Worm (Caenorhabditis elegans) whole organism, mixed stage, embryonic: ENCODE measurements around the gene F58A3.3.
A peak's percentile ranks its signal among the peaks of the same experiment; 100 is the strongest.

ENCODE experiments used
- M03D4.4 ChIP-seq: sonication (generic microtip); optimal IDR thresholded peaks from 2 replicates; lab custom pipeline; 2017; ENCODE audit warnings: mild to moderate bottlenecking, missing genetic modification characterization, missing compliant biosample characterization
- bed-3 ChIP-seq: fragments of 200-800 bp; sonication (Bioruptor generic); optimal IDR thresholded peaks from 3 replicates; lab custom pipeline; 2018; ENCODE audit warnings: mild to moderate bottlenecking, missing genetic modification characterization, moderate library complexity, missing compliant biosample characterization
- blmp-1 ChIP-seq: fragments of 150-350 bp; optimal IDR thresholded peaks from 2 replicates; lab custom pipeline; 2014; ENCODE audit warnings: missing biosample characterization, missing genetic modification characterization
- ceh-39 ChIP-seq: fragments of 150-350 bp; optimal IDR thresholded peaks from 2 replicates; lab custom pipeline; 2014; ENCODE audit warnings: missing biosample characterization, missing genetic modification characterization
- ceh-43 ChIP-seq: fragments of 200-800 bp; sonication (Bioruptor generic); optimal IDR thresholded peaks from 2 replicates; lab custom pipeline; 2018; ENCODE audit warnings: mild to moderate bottlenecking, missing genetic modification characterization, moderate library complexity, missing compliant biosample characterization
- ceh-83 ChIP-seq: fragments of 200-800 bp; sonication (Bioruptor generic); optimal IDR thresholded peaks from 2 replicates; lab custom pipeline; 2018; ENCODE audit warnings: mild to moderate bottlenecking, missing genetic modification characterization, missing compliant biosample characterization
- ces-1 ChIP-seq: fragments of 150-350 bp; optimal IDR thresholded peaks from 2 replicates; lab custom pipeline; 2014; ENCODE audit warnings: missing biosample characterization, missing genetic modification reagents, missing genetic modification characterization
- cnd-1 ChIP-seq: fragments of 200-800 bp; sonication (Bioruptor generic); optimal IDR thresholded peaks from 2 replicates; lab custom pipeline; 2018; ENCODE audit warnings: mild to moderate bottlenecking, missing genetic modification characterization, missing compliant biosample characterization
- drap-1 ChIP-seq: fragments of 200-800 bp; sonication (Bioruptor generic); optimal IDR thresholded peaks from 3 replicates; lab custom pipeline; 2018; ENCODE audit warnings: mild to moderate bottlenecking, missing genetic modification characterization, missing compliant biosample characterization
- flh-1 ChIP-seq: fragments of 200-800 bp; sonication (Bioruptor generic); optimal IDR thresholded peaks from 2 replicates; lab custom pipeline; 2018; ENCODE audit warnings: mild to moderate bottlenecking, missing genetic modification characterization, moderate library complexity, missing compliant biosample characterization
- ham-2 ChIP-seq: fragments of 200-800 bp; sonication (Bioruptor generic); optimal IDR thresholded peaks from 2 replicates; lab custom pipeline; 2018; ENCODE audit warnings: mild to moderate bottlenecking, missing genetic modification characterization, missing compliant biosample characterization
- hlh-1 ChIP-seq: fragments of 150-350 bp; optimal IDR thresholded peaks from 2 replicates; lab custom pipeline; 2014; ENCODE audit warnings: missing biosample characterization, missing genetic modification reagents, missing genetic modification characterization
- lin-13 ChIP-seq: fragments of 150-350 bp; optimal IDR thresholded peaks from 2 replicates; lab custom pipeline; 2014; ENCODE audit warnings: missing biosample characterization, missing genetic modification characterization
- lin-32 ChIP-seq: fragments of 200-800 bp; sonication (Bioruptor generic); optimal IDR thresholded peaks from 2 replicates; lab custom pipeline; 2018; ENCODE audit warnings: mild to moderate bottlenecking, missing genetic modification characterization, missing compliant biosample characterization
- lsy-2 ChIP-seq: fragments of 150-350 bp; optimal IDR thresholded peaks from 2 replicates; lab custom pipeline; 2014; ENCODE audit warnings: missing biosample characterization, missing genetic modification characterization
- mab-5 ChIP-seq: fragments of 150-350 bp; optimal IDR thresholded peaks from 2 replicates; lab custom pipeline; 2014; ENCODE audit warnings: missing biosample characterization, missing genetic modification characterization
- mep-1 ChIP-seq: fragments of 150-350 bp; optimal IDR thresholded peaks from 2 replicates; lab custom pipeline; 2017; ENCODE audit warnings: missing biosample characterization, missing genetic modification reagents, missing genetic modification characterization, inconsistent platforms
- mls-2 ChIP-seq: sonication (generic microtip); optimal IDR thresholded peaks from 2 replicates; lab custom pipeline; 2016; ENCODE audit warnings: mild to moderate bottlenecking, missing genetic modification characterization, moderate library complexity, missing compliant biosample characterization
- nhr-2 ChIP-seq: fragments of 150-350 bp; optimal IDR thresholded peaks from 2 replicates; lab custom pipeline; 2014; ENCODE audit warnings: missing biosample characterization, missing genetic modification characterization
- nhr-237 ChIP-seq: fragments of 150-350 bp; optimal IDR thresholded peaks from 2 replicates; lab custom pipeline; 2014; ENCODE audit warnings: missing biosample characterization, missing genetic modification characterization
- nhr-28 ChIP-seq: fragments of 150-350 bp; optimal IDR thresholded peaks from 2 replicates; lab custom pipeline; 2014; ENCODE audit warnings: missing biosample characterization, missing genetic modification characterization
- pha-4 ChIP-seq: fragments of 150-350 bp; optimal IDR thresholded peaks from 2 replicates; lab custom pipeline; 2018; ENCODE audit warnings: missing biosample characterization, missing genetic modification reagents, missing genetic modification characterization
- sem-2 ChIP-seq: fragments of 200-800 bp; sonication (Bioruptor generic); optimal IDR thresholded peaks from 2 replicates; lab custom pipeline; 2018; ENCODE audit warnings: mild to moderate bottlenecking, missing genetic modification characterization, missing compliant biosample characterization
- snpc-4 ChIP-seq: fragments of 150-350 bp; optimal IDR thresholded peaks from 2 replicates; lab custom pipeline; 2014; ENCODE audit warnings: missing biosample characterization, missing genetic modification characterization
- sptf-1 ChIP-seq: sonication (generic microtip); optimal IDR thresholded peaks from 2 replicates; lab custom pipeline; 2017; ENCODE audit warnings: mild to moderate bottlenecking, missing genetic modification characterization, moderate library complexity, missing compliant biosample characterization
- unc-120 ChIP-seq: sonication (generic microtip); optimal IDR thresholded peaks from 2 replicates; lab custom pipeline; 2017; ENCODE audit warnings: missing genetic modification characterization, missing compliant biosample characterization; ENCODE audit not compliant: poor library complexity, severe bottlenecking
- unc-39 ChIP-seq: fragments of 150-350 bp; optimal IDR thresholded peaks from 2 replicates; lab custom pipeline; 2014; ENCODE audit warnings: missing biosample characterization, missing genetic modification characterization
- unc-62 ChIP-seq: fragments of 150-350 bp; optimal IDR thresholded peaks from 2 replicates; lab custom pipeline; 2014; ENCODE audit warnings: missing biosample characterization, missing genetic modification reagents, missing genetic modification characterization
- ztf-11 ChIP-seq: fragments of 150-350 bp; optimal IDR thresholded peaks from 2 replicates; lab custom pipeline; 2014; ENCODE audit warnings: missing biosample characterization, missing genetic modification characterization

F58A3.3 gene

DNA sequence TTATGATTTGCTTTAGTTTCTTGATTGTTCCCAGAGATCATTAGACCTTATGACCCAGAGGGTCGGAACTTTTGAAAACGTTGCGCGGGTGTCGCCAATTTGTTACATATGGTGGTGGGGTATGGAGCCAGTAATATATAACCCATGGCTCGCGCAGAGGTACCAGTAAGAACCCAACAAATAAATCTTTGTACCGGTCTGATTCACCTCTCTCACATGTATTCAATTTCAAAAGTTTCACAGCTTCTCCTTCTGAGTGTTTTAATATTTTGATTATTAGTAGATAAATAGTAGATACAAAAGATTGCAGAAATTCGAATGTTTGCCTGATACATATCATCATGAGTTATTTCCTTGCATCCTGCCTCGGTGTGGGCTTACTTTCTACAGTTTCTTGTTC is 3.7 kb downstream of the F58A3.3 start, which contains the start of gene egl-15:
Gene egl-15 (plus strand): TSS at position 301 of the 400 bp plus-strand sequence.
- no peak for TF ChIP-seq hlh-1 (tag; lab: Kevin White, UChicago)
- TF ChIP-seq mep-1 (tag; lab: Kevin White, UChicago), result no peak
- no peak for TF ChIP-seq nhr-237 (tag; lab: Kevin White, UChicago)
- TF ChIP-seq, all 35 proteins: peak for 0

DNA sequence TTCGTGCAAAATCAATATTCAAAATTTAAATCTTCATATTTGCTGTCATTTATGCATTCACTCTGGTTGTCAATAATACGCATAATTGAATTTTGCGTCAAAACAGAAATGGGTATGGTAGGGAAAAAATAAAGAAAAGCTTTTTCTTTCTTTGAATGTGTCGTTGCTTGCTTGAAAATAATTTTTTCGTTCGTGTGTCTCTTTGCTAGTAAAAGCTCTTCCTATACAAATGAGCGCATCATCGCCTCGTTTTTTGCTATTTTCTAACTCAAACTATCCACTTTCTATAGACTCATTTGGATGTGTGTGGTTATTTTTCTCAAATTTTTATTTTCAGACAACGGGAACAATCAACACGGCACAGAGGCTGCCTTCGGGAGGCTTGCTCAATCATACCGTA is 16.2 kb downstream of the F58A3.3 start, which contains the start of gene ldb-1:
Gene ldb-1 (plus strand): TSS at position 301 of the 400 bp plus-strand sequence.
- no peak for TF ChIP-seq bed-3 (GFP tag; lab: Kevin White, UChicago)
- TF ChIP-seq lsy-2 (tag; lab: Kevin White, UChicago), result no peak
- TF ChIP-seq mep-1 (tag; lab: Kevin White, UChicago), result no peak
- TF ChIP-seq unc-62 (GFP tag; lab: Kevin White, UChicago), result no peak
- no peak for TF ChIP-seq ceh-39 (tag; lab: Kevin White, UChicago)
- TF ChIP-seq pha-4 (tag; lab: Kevin White, UChicago), result no peak
- TF ChIP-seq drap-1, result no peak
- TF ChIP-seq unc-39 (tag; lab: Kevin White, UChicago), result no peak
- TF ChIP-seq unc-120 (tag; lab: Kevin White, UChicago), result no peak
- TF ChIP-seq hlh-1 (tag; lab: Kevin White, UChicago), result no peak
- TF ChIP-seq mab-5 (tag; lab: Kevin White, UChicago), result no peak
- TF ChIP-seq sem-2, result no peak
- no peak for TF ChIP-seq ham-2 (GFP tag; lab: Kevin White, UChicago)
- no peak for TF ChIP-seq cnd-1 (tag; lab: Kevin White, UChicago)

DNA sequence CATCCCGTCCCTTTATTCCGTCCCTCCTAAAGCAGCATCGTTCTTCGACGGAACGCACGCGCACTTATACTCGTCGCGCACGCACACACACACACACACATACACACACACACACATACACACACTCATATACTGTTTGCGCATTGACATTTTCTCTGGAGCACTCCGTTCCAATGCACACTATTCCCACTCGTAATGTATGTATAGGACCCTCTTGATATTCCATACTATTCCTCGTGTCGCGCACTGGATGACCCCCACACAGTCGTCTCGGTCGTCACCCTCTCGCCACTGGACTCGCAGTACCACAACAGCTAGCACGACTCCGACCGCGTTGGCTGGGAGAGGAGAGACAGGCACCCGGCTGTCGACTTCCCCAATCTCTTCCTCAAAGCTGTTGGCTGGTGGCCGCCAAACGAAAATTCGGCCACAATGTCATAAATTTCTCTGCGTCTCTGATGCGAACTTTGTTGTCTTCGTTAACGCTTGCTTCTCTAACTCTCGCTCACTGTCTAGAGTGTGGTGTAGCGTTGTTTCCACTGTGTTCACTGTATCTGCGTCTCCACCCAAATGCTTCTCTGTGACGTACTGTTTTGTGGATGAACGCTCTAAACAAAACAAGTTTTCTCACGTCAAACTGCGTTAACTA is 18.7 kb downstream of the F58A3.3 start:
- peak; percentile 39 for TF ChIP-seq ceh-39 (tag; lab: Kevin White, UChicago)
- TF ChIP-seq ztf-11 (tag; lab: Kevin White, UChicago), result peak; percentile 90
- TF ChIP-seq ceh-83 (GFP tag; lab: Kevin White, UChicago), result no peak
- no peak for TF ChIP-seq blmp-1 (tag; lab: Kevin White, UChicago)
- TF ChIP-seq unc-62 (GFP tag; lab: Kevin White, UChicago), result peak; percentile 86
- peak; percentile 70 for TF ChIP-seq nhr-2 (tag; lab: Kevin White, UChicago)
- peak; percentile 23 for TF ChIP-seq unc-120 (tag; lab: Kevin White, UChicago)
- peak; percentile 80 for TF ChIP-seq mls-2 (tag; lab: Kevin White, UChicago)
- peak; percentile 82 for TF ChIP-seq cnd-1 (tag; lab: Kevin White, UChicago)
- TF ChIP-seq hlh-1 (tag; lab: Kevin White, UChicago), result peak; percentile 91
- peak; percentile 93 for TF ChIP-seq pha-4 (tag; lab: Kevin White, UChicago)
- TF ChIP-seq mep-1 (tag; lab: Kevin White, UChicago), result peak; percentile 46
- peak; percentile 99 for TF ChIP-seq ham-2 (GFP tag; lab: Kevin White, UChicago)
- no peak for TF ChIP-seq flh-1 (GFP tag; lab: Kevin White, UChicago)
- TF ChIP-seq nhr-28, result no peak
- TF ChIP-seq nhr-237 (tag; lab: Kevin White, UChicago), result peak; percentile 79
- TF ChIP-seq sem-2, result no peak
- TF ChIP-seq lsy-2 (tag; lab: Kevin White, UChicago), result peak; percentile 53
- TF ChIP-seq lin-13, result peak; percentile 65
- TF ChIP-seq sptf-1, result peak; percentile 77
- peak; percentile 63 for TF ChIP-seq lin-32 (GFP tag; lab: Kevin White, UChicago)
- TF ChIP-seq drap-1, result peak; percentile 79
- TF ChIP-seq snpc-4, result no peak
- TF ChIP-seq bed-3 (GFP tag; lab: Kevin White, UChicago), result no peak
- peak; percentile 86 for TF ChIP-seq ces-1
- peak; percentile 61 for TF ChIP-seq M03D4.4 (tag; lab: Kevin White, UChicago)

DNA sequence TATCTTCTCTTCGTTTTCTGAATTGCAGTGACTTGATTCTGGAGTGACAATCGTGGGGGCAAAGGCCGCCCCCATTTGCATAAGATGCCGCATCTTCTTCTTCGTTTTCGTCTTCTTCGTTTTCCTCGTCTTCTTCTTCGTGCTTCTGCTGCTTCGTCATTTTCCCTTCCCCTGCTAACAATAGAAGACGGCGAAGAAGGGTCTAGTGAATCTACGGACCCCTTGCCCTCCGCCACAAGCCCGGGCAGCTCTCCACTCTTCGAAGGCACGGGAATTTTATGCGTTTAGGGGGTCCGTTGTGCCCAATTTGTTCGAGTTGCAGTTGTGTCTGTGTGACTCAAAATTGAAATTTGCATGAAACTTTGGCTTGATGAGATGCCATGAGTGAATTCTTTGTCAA is 19.4 kb downstream of the F58A3.3 start:
- TF ChIP-seq unc-39 (tag; lab: Kevin White, UChicago), result no peak
- TF ChIP-seq ces-1, result peak; percentile 68

DNA sequence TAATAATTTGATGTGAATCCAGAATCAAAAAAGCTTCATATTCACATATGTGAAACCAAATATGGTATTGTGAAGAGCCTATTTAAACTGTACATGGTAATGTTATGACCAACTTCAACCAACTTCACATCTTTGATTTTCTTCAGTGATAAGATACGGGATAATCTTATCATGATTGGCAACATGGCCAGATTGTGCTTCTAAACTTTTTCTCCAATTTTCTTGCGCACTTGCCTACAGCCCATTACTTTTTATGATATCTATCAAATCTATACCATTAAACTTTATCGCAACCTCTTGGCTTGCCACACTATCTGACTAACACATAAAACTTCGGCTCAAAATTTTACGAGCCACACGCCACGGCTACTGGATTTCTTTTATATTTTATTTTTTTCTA is 20.0 kb downstream of the F58A3.3 start:
- no peak for TF ChIP-seq mab-5 (tag; lab: Kevin White, UChicago)
- no peak for TF ChIP-seq sptf-1
- TF ChIP-seq lin-13, result no peak
- TF ChIP-seq lin-32 (GFP tag; lab: Kevin White, UChicago), result no peak
- TF ChIP-seq lsy-2 (tag; lab: Kevin White, UChicago), result no peak
- no peak for TF ChIP-seq drap-1
- no peak for TF ChIP-seq ceh-43 (GFP tag; lab: Kevin White, UChicago)
